Worm (Caenorhabditis elegans) whole organism, young adult: ENCODE measurements around the gene R02F2.9.

Experiments
- F57A8.1 ChIP-seq: fragments of 200-800 bp; sonication (Bioruptor generic); optimal IDR thresholded peaks from 2 replicates; lab custom pipeline; 2018; ENCODE audit warnings: mild to moderate bottlenecking, missing genetic modification characterization, moderate library complexity, missing compliant biosample characterization
- K12H6.12 ChIP-seq: fragments of 200-800 bp; sonication (Bioruptor generic); optimal IDR thresholded peaks from 2 replicates; lab custom pipeline; 2018; ENCODE audit warnings: mild to moderate bottlenecking, missing genetic modification characterization, missing compliant biosample characterization
- Y53F4B.3 ChIP-seq: fragments of 200-800 bp; sonication (Bioruptor generic); IDR thresholded peaks from 2 replicates; pipeline ENCODE4 v1.3.6; 2022; ENCODE audit warnings: missing genetic modification reagents, missing genetic modification characterization, missing compliant biosample characterization
- Y67H2A.10 ChIP-seq: fragments of 200-800 bp; sonication (Bioruptor generic); conservative IDR thresholded peaks from 2 replicates; pipeline ENCODE4 v1.3.6; 2022; ENCODE audit warnings: missing genetic modification reagents, missing genetic modification characterization, missing compliant biosample characterization
- Y95B8A.8 ChIP-seq: fragments of 200-800 bp; sonication (Bioruptor generic); IDR thresholded peaks from 2 replicates; pipeline ENCODE4 v1.3.6; 2022; ENCODE audit warnings: missing genetic modification reagents, missing genetic modification characterization, missing compliant biosample characterization
- ZK185.1 ChIP-seq: sonication (generic microtip); optimal IDR thresholded peaks from 2 replicates; lab custom pipeline; 2016; ENCODE audit warnings: mild to moderate bottlenecking, missing genetic modification characterization, missing compliant biosample characterization; ENCODE audit not compliant: poor library complexity, severe bottlenecking
- aptf-2 ChIP-seq: fragments of 200-800 bp; sonication (Bioruptor generic); conservative IDR thresholded peaks from 2 replicates; pipeline ENCODE4 v1.3.6; 2022; ENCODE audit warnings: missing genetic modification reagents, missing genetic modification characterization, missing compliant biosample characterization
- attf-3 ChIP-seq: fragments of 200-800 bp; sonication (Bioruptor generic); conservative IDR thresholded peaks from 2 replicates; pipeline ENCODE4 v1.3.6; 2022; ENCODE audit warnings: missing genetic modification reagents, missing genetic modification characterization, missing compliant biosample characterization
- attf-6 ChIP-seq: fragments of 200-800 bp; sonication (Bioruptor generic); IDR thresholded peaks from 2 replicates; pipeline ENCODE4 v1.3.6; 2022; ENCODE audit warnings: missing genetic modification reagents, missing genetic modification characterization, missing compliant biosample characterization
- ccch-3 ChIP-seq: fragments of 200-800 bp; sonication (Bioruptor generic); optimal IDR thresholded peaks from 2 replicates; lab custom pipeline; 2018; ENCODE audit warnings: mild to moderate bottlenecking, missing genetic modification characterization, missing compliant biosample characterization
- die-1 ChIP-seq: sonication (generic microtip); optimal IDR thresholded peaks from 2 replicates; lab custom pipeline; 2016; ENCODE audit warnings: missing genotype, mild to moderate bottlenecking, missing genetic modification characterization, missing compliant biosample characterization
- dox-1 ChIP-seq: fragments of 200-800 bp; sonication (Bioruptor generic); IDR thresholded peaks from 2 replicates; pipeline ENCODE4 v1.3.6; 2022; ENCODE audit warnings: missing genetic modification reagents, missing genetic modification characterization, missing compliant biosample characterization
- dpl-1 ChIP-seq: fragments of 150-350 bp; optimal IDR thresholded peaks from 2 replicates; lab custom pipeline; 2014; ENCODE audit warnings: missing biosample characterization, missing genetic modification reagents, missing genetic modification characterization
- egl-18 ChIP-seq: fragments of 200-800 bp; sonication (Bioruptor generic); IDR thresholded peaks from 2 replicates; pipeline ENCODE4 v1.3.6; 2022; ENCODE audit warnings: missing genetic modification reagents, missing genetic modification characterization, missing compliant biosample characterization
- gei-17 ChIP-seq: fragments of 200-800 bp; sonication (Bioruptor generic); optimal IDR thresholded peaks from 2 replicates; lab custom pipeline; 2018; ENCODE audit warnings: mild to moderate bottlenecking, missing genetic modification characterization, missing compliant biosample characterization
- hmg-1.2 ChIP-seq: fragments of 200-800 bp; sonication (Bioruptor generic); IDR thresholded peaks from 2 replicates; pipeline ENCODE4 v1.3.6; 2022; ENCODE audit warnings: missing genetic modification reagents, missing genetic modification characterization, missing compliant biosample characterization
- hmg-20 ChIP-seq: fragments of 200-800 bp; sonication (Bioruptor generic); IDR thresholded peaks from 2 replicates; pipeline ENCODE4 v1.3.6; 2022; ENCODE audit warnings: missing genetic modification reagents, missing genetic modification characterization, missing compliant biosample characterization
- lag-1 ChIP-seq: fragments of 200-800 bp; sonication (Bioruptor generic); IDR thresholded peaks from 2 replicates; pipeline ENCODE4 v1.3.6; 2022; ENCODE audit warnings: missing genetic modification reagents, missing genetic modification characterization, missing compliant biosample characterization
- lin-26 ChIP-seq: fragments of 200-800 bp; sonication (Bioruptor generic); IDR thresholded peaks from 2 replicates; pipeline ENCODE4 v1.3.6; 2022; ENCODE audit warnings: missing genetic modification reagents, missing genetic modification characterization, missing compliant biosample characterization
- lin-40 ChIP-seq: sonication (generic microtip); optimal IDR thresholded peaks from 2 replicates; lab custom pipeline; 2016; ENCODE audit warnings: missing genetic modification characterization, mild to moderate bottlenecking, missing compliant biosample characterization, missing genotype, missing genetic modification reagents
- lsl-1 ChIP-seq: fragments of 200-800 bp; sonication (Bioruptor generic); optimal IDR thresholded peaks from 2 replicates; lab custom pipeline; 2018; ENCODE audit warnings: mild to moderate bottlenecking, missing genetic modification characterization, moderate library complexity, missing compliant biosample characterization
- lsy-27 ChIP-seq: sonication (generic microtip); optimal IDR thresholded peaks from 2 replicates; lab custom pipeline; 2017; ENCODE audit warnings: missing genetic modification characterization, mild to moderate bottlenecking, missing compliant biosample characterization, antibody characterized with exemption, missing genotype, borderline replicate concordance; ENCODE audit not compliant: insufficient read depth
- madf-10 ChIP-seq: sonication (generic microtip); optimal IDR thresholded peaks from 2 replicates; lab custom pipeline; 2016; ENCODE audit warnings: mild to moderate bottlenecking, missing genetic modification characterization, missing compliant biosample characterization
- madf-8 ChIP-seq: fragments of 200-800 bp; sonication (Bioruptor generic); conservative IDR thresholded peaks from 2 replicates; pipeline ENCODE4 v1.3.6; 2022; ENCODE audit warnings: missing genetic modification reagents, missing genetic modification characterization, missing compliant biosample characterization
- mcd-1 ChIP-seq: fragments of 200-800 bp; sonication (Bioruptor generic); IDR thresholded peaks from 2 replicates; pipeline ENCODE4 v1.3.6; 2022; ENCODE audit warnings: missing genetic modification reagents, missing genetic modification characterization, missing compliant biosample characterization
- mel-28 ChIP-seq: sonication (generic microtip); optimal IDR thresholded peaks from 2 replicates; lab custom pipeline; 2016; ENCODE audit warnings: borderline replicate concordance, mild to moderate bottlenecking, missing genetic modification characterization, missing compliant biosample characterization
- nhr-120 ChIP-seq: fragments of 200-800 bp; sonication (Bioruptor generic); IDR thresholded peaks from 2 replicates; pipeline ENCODE4 v1.3.6; 2022; ENCODE audit warnings: missing genetic modification characterization, missing compliant biosample characterization
- nhr-179 ChIP-seq: sonication (generic microtip); optimal IDR thresholded peaks from 2 replicates; lab custom pipeline; 2016; ENCODE audit warnings: mild to moderate bottlenecking, missing genetic modification characterization, missing compliant biosample characterization
- nhr-27 ChIP-seq: fragments of 200-800 bp; sonication (Bioruptor generic); optimal IDR thresholded peaks from 2 replicates; lab custom pipeline; 2018; ENCODE audit warnings: mild to moderate bottlenecking, missing genetic modification characterization, moderate library complexity, missing compliant biosample characterization
- pbrm-1 ChIP-seq: fragments of 200-800 bp; sonication (Bioruptor generic); IDR thresholded peaks from 2 replicates; pipeline ENCODE4 v1.3.6; 2022; ENCODE audit warnings: missing genetic modification reagents, missing genetic modification characterization, missing compliant biosample characterization
- pha-4 ChIP-seq: fragments of 150-350 bp; sonication (generic microtip); optimal IDR thresholded peaks from 2 replicates; lab custom pipeline; 2014; ENCODE audit warnings: missing biosample characterization, missing genetic modification reagents, missing genetic modification characterization
- repo-1 ChIP-seq: sonication (generic microtip); optimal IDR thresholded peaks from 2 replicates; lab custom pipeline; 2017; ENCODE audit warnings: mild to moderate bottlenecking, missing genetic modification characterization, missing compliant biosample characterization
- snpc-1.3 ChIP-seq: sonication (generic microtip); optimal IDR thresholded peaks from 2 replicates; lab custom pipeline; 2017; ENCODE audit warnings: missing genetic modification characterization, mild to moderate bottlenecking, missing compliant biosample characterization, antibody characterized with exemption, moderate library complexity, missing genotype, missing genetic modification reagents; ENCODE audit not compliant: insufficient read depth
- snpc-3.4 ChIP-seq: sonication (generic microtip); optimal IDR thresholded peaks from 2 replicates; lab custom pipeline; 2017; ENCODE audit warnings: missing genetic modification characterization, mild to moderate bottlenecking, missing compliant biosample characterization, antibody characterized with exemption, moderate library complexity, missing genotype, missing genetic modification reagents
- tlf-1 ChIP-seq: fragments of 200-800 bp; sonication (Bioruptor generic); optimal IDR thresholded peaks from 2 replicates; lab custom pipeline; 2018; ENCODE audit warnings: mild to moderate bottlenecking, missing genetic modification characterization, missing compliant biosample characterization
- unc-130 ChIP-seq: sonication (generic microtip); optimal IDR thresholded peaks from 2 replicates; lab custom pipeline; 2016; ENCODE audit warnings: missing genetic modification reagents, missing genetic modification characterization, missing compliant biosample characterization
- zfh-2 ChIP-seq: fragments of 200-800 bp; sonication (Bioruptor generic); conservative IDR thresholded peaks from 2 replicates; pipeline ENCODE4 v1.3.6; 2022; ENCODE audit warnings: missing genetic modification reagents, missing genetic modification characterization, missing compliant biosample characterization
- ztf-18 ChIP-seq: sonication (generic microtip); optimal IDR thresholded peaks from 2 replicates; lab custom pipeline; 2016; ENCODE audit warnings: missing genotype, mild to moderate bottlenecking, missing genetic modification characterization, missing compliant biosample characterization
- ztf-26 ChIP-seq: sonication (generic microtip); optimal IDR thresholded peaks from 2 replicates; lab custom pipeline; 2017; ENCODE audit warnings: missing genetic modification characterization, missing compliant biosample characterization
- ztf-3 ChIP-seq: fragments of 200-800 bp; sonication (Bioruptor generic); optimal IDR thresholded peaks from 2 replicates; lab custom pipeline; 2018; ENCODE audit warnings: mild to moderate bottlenecking, missing genetic modification characterization, missing compliant biosample characterization

R02F2.9 gene

ce11 chrIII:5449762-5450308 is 49.2 kb upstream of the R02F2.9 start, which contains the start of gene F48E8.8 (continued):
- TF ChIP-seq lin-26 (no peak), pbrm-1 (GFP tag; lab: Robert Waterston, UW) (peak; percentile 45; the same call in 1 of the 2 replicates), dpl-1 (no peak), gei-17 (no peak), ztf-26 (no peak), lsl-1 (GFP tag; lab: Kevin White, UChicago) (no peak), mcd-1 (GFP tag; lab: Robert Waterston, UW) (peak; percentile 80), snpc-1.3 (tag; lab: Kevin White, UChicago) (no peak), nhr-120 (GFP tag; lab: Robert Waterston, UW) (no peak), lsy-27 (tag; lab: Kevin White, UChicago) (no peak), Y95B8A.8 (GFP tag; lab: Robert Waterston, UW) (no peak), F57A8.1 (GFP tag; lab: Kevin White, UChicago) (no peak), lin-40 (tag; lab: Kevin White, UChicago) (peak; percentile 21), nhr-27 (tag; lab: Kevin White, UChicago) (no peak), mel-28 (tag; lab: Kevin White, UChicago) (no peak), ztf-18 (tag; lab: Kevin White, UChicago) (peak; percentile 22), tlf-1 (GFP tag; lab: Kevin White, UChicago) (no peak), nhr-179 (tag; lab: Kevin White, UChicago) (no peak), K12H6.12 (tag; lab: Kevin White, UChicago) (no peak), hmg-1.2 (peak; percentile 76; the same call in 1 of the 2 replicates), snpc-3.4 (tag; lab: Kevin White, UChicago) (no peak), repo-1 (no peak), attf-3 (no peak), madf-8 (GFP tag; lab: Robert Waterston, UW) (no peak), Y53F4B.3 (GFP tag; lab: Robert Waterston, UW) (no peak), dox-1 (GFP tag; lab: Robert Waterston, UW) (peak; percentile 24; the same call in 1 of the 2 replicates), egl-18 (GFP tag; lab: Robert Waterston, UW) (no peak), ztf-3 (no peak), ZK185.1 (tag; lab: Kevin White, UChicago) (peak; percentile 15), lag-1 (no peak), aptf-2 (no peak)

ce11 chrIII:5450430-5450829 is 48.6 kb upstream of the R02F2.9 start, which contains the start of gene paa-1:
Gene paa-1 (plus strand): TSS chrIII:5450730.
- no peak for TF ChIP-seq ccch-3 (GFP tag; lab: Kevin White, UChicago)
- no peak for TF ChIP-seq F57A8.1 (GFP tag; lab: Kevin White, UChicago)
- no peak for TF ChIP-seq lin-26
- TF ChIP-seq die-1 (tag; lab: Kevin White, UChicago): no peak
- TF ChIP-seq unc-130 (GFP tag; lab: Kevin White, UChicago): no peak
- TF ChIP-seq madf-10: no peak
- TF ChIP-seq dpl-1: no peak
- no peak for TF ChIP-seq zfh-2
- no peak for TF ChIP-seq lsl-1 (GFP tag; lab: Kevin White, UChicago)
- no peak for TF ChIP-seq attf-6
- TF ChIP-seq Y67H2A.10 (GFP tag; lab: Robert Waterston, UW): no peak
- TF ChIP-seq attf-3: no peak
- no peak for TF ChIP-seq pha-4 (tag; lab: Kevin White, UChicago)
- TF ChIP-seq repo-1: no peak
- no peak for TF ChIP-seq K12H6.12 (tag; lab: Kevin White, UChicago)
- no peak for TF ChIP-seq hmg-20 (GFP tag; lab: Robert Waterston, UW)
- no peak for TF ChIP-seq lin-40 (tag; lab: Kevin White, UChicago)
